Worm (Caenorhabditis elegans): ENCODE data around the gene xol-1.

The xol-1 gene

ce11 chrX:8040967-8041366 lies at the start of gene xol-1:
xol-1 (plus strand) TSS chrX:8041313.
- no peak for TF ChIP-seq ztf-4 (tag; optimal IDR thresholded peaks at IDR 0.05)
- no peak for TF ChIP-seq mab-5 (tag; optimal IDR thresholded peaks at IDR 0.05)
- no peak for TF ChIP-seq blmp-1 (tag; optimal IDR thresholded peaks at IDR 0.05; ENCODE audit: insufficient read depth)
- no peak for TF ChIP-seq nhr-6 (tag; optimal IDR thresholded peaks at IDR 0.05)
- TF ChIP-seq fos-1 (tag; optimal IDR thresholded peaks at IDR 0.05): no peak
- no peak for TF ChIP-seq skn-1 (tag; optimal IDR thresholded peaks at IDR 0.05)
- no peak for TF ChIP-seq nhr-11 (tag; optimal IDR thresholded peaks at IDR 0.05)
- TF ChIP-seq lsy-2 (tag; optimal IDR thresholded peaks at IDR 0.05): no peak
- no peak for TF ChIP-seq ztf-11 (tag; optimal IDR thresholded peaks at IDR 0.05)
- no peak for TF ChIP-seq elt-1 (tag; optimal IDR thresholded peaks at IDR 0.05)
- no peak for TF ChIP-seq nhr-12 (tag; optimal IDR thresholded peaks at IDR 0.05)
- no peak for TF ChIP-seq lin-39 (tag; optimal IDR thresholded peaks at IDR 0.05)
- no peak for TF ChIP-seq sma-9 (GFP tag; optimal IDR thresholded peaks at IDR 0.05)
- TF ChIP-seq sma-9 (tag; optimal IDR thresholded peaks at IDR 0.05): no peak
- TF ChIP-seq nhr-23 (tag; optimal IDR thresholded peaks at IDR 0.05): no peak
- TF ChIP-seq nhr-77 (tag; optimal IDR thresholded peaks at IDR 0.05): no peak
- TF ChIP-seq aly-2 (tag; optimal IDR thresholded peaks at IDR 0.05): no peak

- TF ChIP-seq nhr-12 (tag; optimal IDR thresholded peaks at IDR 0.05) (no peak), unc-62 (GFP tag; optimal IDR thresholded peaks at IDR 0.05) (no peak), unc-55 (GFP tag; optimal IDR thresholded peaks at IDR 0.05) (no peak), lsy-2 (tag; optimal IDR thresholded peaks at IDR 0.05) (no peak), sma-9 (GFP tag; optimal IDR thresholded peaks at IDR 0.05) (no peak), sma-9 (tag; optimal IDR thresholded peaks at IDR 0.05) (no peak), nhr-21 (tag; optimal IDR thresholded peaks at IDR 0.05) (no peak), nhr-23 (tag; optimal IDR thresholded peaks at IDR 0.05) (no peak), mab-5 (tag; optimal IDR thresholded peaks at IDR 0.05) (no peak), sma-3 (GFP tag; optimal IDR thresholded peaks at IDR 0.05) (no peak)
Observed at ce11 chrX:7992102-7992501, 49.0 kb upstream of the xol-1 start.

ce11 chrX:7994486-7994885 lies 46.6 kb upstream of the xol-1 start:
- no peak for TF ChIP-seq unc-62 (GFP tag; optimal IDR thresholded peaks at IDR 0.05)

ce11 chrX:7997968-7998367 lies 43.1 kb upstream of the xol-1 start, which contains the start of gene sdpn-1:
sdpn-1 (minus strand) TSS chrX:7998229.
- no peak for TF ChIP-seq lsy-2 (tag; optimal IDR thresholded peaks at IDR 0.05)
- no peak for TF ChIP-seq elt-1 (tag; optimal IDR thresholded peaks at IDR 0.05)
- TF ChIP-seq fos-1 (tag; optimal IDR thresholded peaks at IDR 0.05): peak; percentile 54
- TF ChIP-seq sma-9 (GFP tag; optimal IDR thresholded peaks at IDR 0.05): no peak
- no peak for TF ChIP-seq sma-9 (tag; optimal IDR thresholded peaks at IDR 0.05)

ce11 chrX:7998942-7999341 lies 42.2 kb upstream of the xol-1 start:
- TF ChIP-seq R02D3.7 (tag; optimal IDR thresholded peaks at IDR 0.05): no peak
- no peak for TF ChIP-seq ama-1 (optimal IDR thresholded peaks at IDR 0.05)
- TF ChIP-seq mbf-1 (tag; optimal IDR thresholded peaks at IDR 0.05): no peak
- no peak for TF ChIP-seq lin-11 (tag; optimal IDR thresholded peaks at IDR 0.05)
- TF ChIP-seq Y55F3AM.14 (GFP tag; optimal IDR thresholded peaks at IDR 0.05): no peak
- TF ChIP-seq ztf-4 (tag; optimal IDR thresholded peaks at IDR 0.05): no peak
- no peak for TF ChIP-seq nhr-237 (tag; optimal IDR thresholded peaks at IDR 0.05)
- no peak for TF ChIP-seq blmp-1 (tag; optimal IDR thresholded peaks at IDR 0.05; ENCODE audit: insufficient read depth)
- TF ChIP-seq lin-39 (tag; optimal IDR thresholded peaks at IDR 0.05): no peak
- TF ChIP-seq elt-1 (tag; optimal IDR thresholded peaks at IDR 0.05): no peak
- no peak for TF ChIP-seq mdl-1 (tag; optimal IDR thresholded peaks at IDR 0.05)
- TF ChIP-seq nhr-11 (tag; optimal IDR thresholded peaks at IDR 0.05): no peak
- TF ChIP-seq nhr-25 (tag; optimal IDR thresholded peaks at IDR 0.05): no peak
- no peak for TF ChIP-seq nhr-129 (tag; optimal IDR thresholded peaks at IDR 0.05)
- TF ChIP-seq C34F6.9 (tag; optimal IDR thresholded peaks at IDR 0.05): no peak
- TF ChIP-seq nhr-21 (tag; optimal IDR thresholded peaks at IDR 0.05): no peak
- TF ChIP-seq mab-5 (tag; optimal IDR thresholded peaks at IDR 0.05): no peak
- no peak for TF ChIP-seq egl-27 (tag; optimal IDR thresholded peaks at IDR 0.05)
- TF ChIP-seq ceh-16 (tag; optimal IDR thresholded peaks at IDR 0.05): no peak

- TF ChIP-seq unc-39 (tag; optimal IDR thresholded peaks at IDR 0.05) (no peak), lin-39 (tag; optimal IDR thresholded peaks at IDR 0.05) (no peak), nhr-10 (tag; optimal IDR thresholded peaks at IDR 0.05) (no peak), skn-1 (tag; optimal IDR thresholded peaks at IDR 0.05) (no peak), sem-4 (tag; optimal IDR thresholded peaks at IDR 0.05) (no peak), elt-3 (tag; optimal IDR thresholded peaks at IDR 0.05) (no peak), unc-55 (GFP tag; optimal IDR thresholded peaks at IDR 0.05) (no peak), R02D3.7 (tag; optimal IDR thresholded peaks at IDR 0.05) (no peak), unc-62 (GFP tag; optimal IDR thresholded peaks at IDR 0.05) (no peak), nhr-77 (tag; optimal IDR thresholded peaks at IDR 0.05) (no peak), nhr-6 (tag; optimal IDR thresholded peaks at IDR 0.05) (no peak), Y55F3AM.14 (GFP tag; optimal IDR thresholded peaks at IDR 0.05) (no peak), ztf-4 (tag; optimal IDR thresholded peaks at IDR 0.05) (no peak), elt-1 (tag; optimal IDR thresholded peaks at IDR 0.05) (no peak), sma-9 (GFP tag; optimal IDR thresholded peaks at IDR 0.05) (no peak), sma-9 (tag; optimal IDR thresholded peaks at IDR 0.05) (no peak), nhr-25 (tag; optimal IDR thresholded peaks at IDR 0.05) (no peak), sma-3 (GFP tag; optimal IDR thresholded peaks at IDR 0.05) (no peak), dmd-4 (tag; optimal IDR thresholded peaks at IDR 0.05) (no peak), mbf-1 (tag; optimal IDR thresholded peaks at IDR 0.05) (no peak), ceh-82 (tag; optimal IDR thresholded peaks at IDR 0.05) (no peak)
Observed at ce11 chrX:8003663-8004062, 37.5 kb upstream of the xol-1 start, which contains the start of the genes F45E1.1 and F45E1.2. F45E1.1 (plus strand) TSS chrX:8003682. F45E1.2 (plus strand) TSS chrX:8003733.

Measured in whole organism, L2 larva.